Fruit fly (Drosophila melanogaster) whole organism, adult: ENCODE results near the gene RpL7-like.

Experiments
- CG11617 ChIP-seq: fragments of 200-800 bp; sonication (Bioruptor generic); optimal IDR thresholded peaks from 2 replicates; lab custom pipeline; 2017; ENCODE audit warnings: mild to moderate bottlenecking, missing biosample characterization, missing genetic modification reagents, missing genetic modification characterization
- CG12768 ChIP-seq: fragments of 200-800 bp; sonication (Bioruptor generic); optimal IDR thresholded peaks from 2 replicates; lab custom pipeline; 2017; ENCODE audit warnings: missing biosample characterization, missing genetic modification characterization, mild to moderate bottlenecking, moderate library complexity, missing genetic modification reagents
- CG14711 ChIP-seq: fragments of 200-800 bp; sonication (Bioruptor generic); optimal IDR thresholded peaks from 2 replicates; lab custom pipeline; 2018; ENCODE audit warnings: missing biosample characterization, mild to moderate bottlenecking, missing genetic modification characterization, moderate library complexity
- CG33017 ChIP-seq: fragments of 200-800 bp; sonication (Bioruptor generic); optimal IDR thresholded peaks from 2 replicates; lab custom pipeline; 2018; ENCODE audit warnings: missing biosample characterization, mild to moderate bottlenecking, missing genetic modification characterization, moderate library complexity
- CG7101 ChIP-seq: fragments of 200-800 bp; sonication (Bioruptor generic); optimal IDR thresholded peaks from 2 replicates; lab custom pipeline; 2018; ENCODE audit warnings: missing biosample characterization, mild to moderate bottlenecking, missing genetic modification characterization, moderate library complexity
- Clk ChIP-seq: fragments of 200-800 bp; sonication (Bioruptor generic); optimal IDR thresholded peaks from 2 replicates; lab custom pipeline; 2017; ENCODE audit warnings: missing biosample characterization, missing genetic modification characterization
- Mnt ChIP-seq: fragments of 200-800 bp; sonication (Bioruptor generic); optimal IDR thresholded peaks from 2 replicates; lab custom pipeline; 2016; ENCODE audit warnings: missing biosample characterization, mild to moderate bottlenecking, missing genetic modification characterization
- bab1 ChIP-seq: fragments of 200-800 bp; sonication (Bioruptor generic); optimal IDR thresholded peaks from 3 replicates; lab custom pipeline; 2019; ENCODE audit warnings: missing biosample characterization, mild to moderate bottlenecking, missing genetic modification characterization, moderate library complexity
- cnc ChIP-seq, 2 experiments: fragments of >200 bp; optimal IDR thresholded peaks; 2 replicates each; lab custom pipeline; 2017
- kay ChIP-seq: fragments of 200-800 bp; sonication (Bioruptor generic); peaks from one replicate; lab custom pipeline; 2016; ENCODE audit warnings: missing biosample characterization, missing genetic modification characterization, borderline replicate concordance
- ovo ChIP-seq: fragments of 200-800 bp; sonication (Bioruptor generic); optimal IDR thresholded peaks from 2 replicates; lab custom pipeline; 2016; ENCODE audit warnings: missing biosample characterization, missing genetic modification characterization
- pad ChIP-seq: fragments of 200-800 bp; sonication (Bioruptor generic); optimal IDR thresholded peaks from 3 replicates; lab custom pipeline; 2017; ENCODE audit warnings: missing biosample characterization, missing genetic modification characterization, mild to moderate bottlenecking, moderate library complexity, missing genetic modification reagents
- tj ChIP-seq: fragments of 200-800 bp; sonication (Bioruptor generic); optimal IDR thresholded peaks from 3 replicates; lab custom pipeline; 2017; ENCODE audit warnings: missing biosample characterization, mild to moderate bottlenecking, missing genetic modification characterization, moderate library complexity

DNA sequence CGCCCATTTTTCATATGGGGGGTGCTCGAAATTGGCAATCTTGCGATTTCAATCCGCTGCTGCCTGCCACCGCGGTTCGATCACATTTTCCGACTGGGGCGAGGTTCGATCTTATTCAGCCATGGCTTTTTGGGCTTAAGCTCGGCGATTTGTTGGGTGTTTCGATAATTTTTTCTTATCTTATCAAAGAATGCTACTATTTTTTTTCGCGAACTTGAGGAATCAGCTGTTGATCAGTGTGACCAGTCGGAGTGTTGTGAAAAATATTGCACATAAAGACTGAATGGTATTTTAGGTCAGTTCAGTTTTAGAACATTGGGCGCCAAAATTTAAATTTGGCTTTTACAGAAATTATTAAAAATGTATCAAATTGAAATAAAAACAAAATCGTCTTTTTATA lies 35.4 kb upstream of the RpL7-like start, which contains the start of gene Wdr81:
- no peak for TF ChIP-seq CG33017 (tag; lab: Kevin White, UChicago)
- no peak for TF ChIP-seq CG7101 (tag; lab: Kevin White, UChicago)
- no peak for TF ChIP-seq Mnt (GFP tag; lab: Kevin White, UChicago)
- no peak for TF ChIP-seq cnc (optimal IDR thresholded peaks at IDR 0.05; lab: Kevin White, UChicago)
- TF ChIP-seq bab1: peak; percentile 56
- no peak for TF ChIP-seq Clk (GFP tag; lab: Kevin White, UChicago)
- TF ChIP-seq pad (GFP tag; lab: Kevin White, UChicago): no peak
- no peak for TF ChIP-seq CG12768 (GFP tag; lab: Kevin White, UChicago)
- TF ChIP-seq CG11617 (GFP tag; lab: Kevin White, UChicago): no peak
- no peak for TF ChIP-seq kay (GFP tag; lab: Kevin White, UChicago)
- no peak for TF ChIP-seq ovo (GFP tag; lab: Kevin White, UChicago)
- TF ChIP-seq CG14711: no peak
- no peak for TF ChIP-seq tj (GFP tag; lab: Kevin White, UChicago)
